Worm (Caenorhabditis elegans): ENCODE results near the gene piit-1.

DNA sequence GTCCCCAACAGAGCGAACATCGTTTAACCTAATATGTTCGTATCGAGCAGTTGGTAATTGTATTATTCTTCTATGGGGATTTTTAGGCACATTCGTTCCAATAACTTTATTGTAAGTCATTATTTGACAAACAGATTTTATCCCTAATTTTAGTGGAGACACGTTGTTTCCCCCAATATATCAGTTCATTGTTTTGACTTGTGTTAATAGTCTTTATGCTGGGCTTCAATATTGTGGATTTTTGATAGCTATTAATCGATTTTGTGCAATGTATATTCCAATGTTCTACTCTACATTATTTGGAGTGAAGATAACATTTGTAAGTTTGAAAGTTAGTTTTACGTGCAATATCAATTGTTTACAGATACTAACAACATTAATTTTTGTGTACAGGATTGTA lies 16.1 kb downstream of the piit-1 start:
- TF ChIP-seq snu-23 (GFP tag; optimal IDR thresholded peaks at IDR 0.05) (no peak), ama-1 (optimal IDR thresholded peaks at IDR 0.05) (no peak), fos-1 (tag; optimal IDR thresholded peaks at IDR 0.05) (no peak), pag-3 (tag; optimal IDR thresholded peaks at IDR 0.05; ENCODE audit: borderline replicate concordance, insufficient read depth) (no peak), isw-1 (GFP tag; IDR thresholded peaks at IDR 0.05) (no peak), unc-130 (tag; optimal IDR thresholded peaks at IDR 0.05) (no peak), nhr-237 (tag; optimal IDR thresholded peaks at IDR 0.05) (no peak), fkh-8 (tag; optimal IDR thresholded peaks at IDR 0.05) (no peak), nhr-11 (tag; optimal IDR thresholded peaks at IDR 0.05) (no peak), mep-1 (tag; optimal IDR thresholded peaks at IDR 0.05) (no peak), F16B12.6 (tag; optimal IDR thresholded peaks at IDR 0.05) (no peak), lin-15B (tag; optimal IDR thresholded peaks at IDR 0.05) (no peak)
